Fruit fly (Drosophila melanogaster) whole organism, embryonic: ENCODE data around the gene CG15145.

ENCODE experiments used
- B-H1 ChIP-seq: fragments of 200-800 bp; sonication (Bioruptor generic); IDR thresholded peaks from 3 replicates; pipeline ENCODE4 v1.3.6; 2022; ENCODE audit warnings: missing biosample characterization, missing genetic modification characterization
- CG10267 ChIP-seq: fragments of 200-800 bp; sonication (Bioruptor generic); optimal IDR thresholded peaks from 2 replicates; lab custom pipeline; 2018; ENCODE audit warnings: missing biosample characterization, mild to moderate bottlenecking, missing genetic modification characterization, moderate library complexity
- CG10565 ChIP-seq: fragments of 200-800 bp; sonication (Bioruptor generic); optimal IDR thresholded peaks from 3 replicates; lab custom pipeline; 2016; ENCODE audit warnings: missing biosample characterization, mild to moderate bottlenecking, missing genetic modification characterization
- CG10654 ChIP-seq: fragments of 200-800 bp; sonication (Bioruptor generic); optimal IDR thresholded peaks from 2 replicates; lab custom pipeline; 2016; ENCODE audit warnings: missing biosample characterization, missing genetic modification characterization
- CG13775 ChIP-seq: fragments of 200-800 bp; sonication (Bioruptor generic); optimal IDR thresholded peaks from 3 replicates; lab custom pipeline; 2017; ENCODE audit warnings: missing biosample characterization, mild to moderate bottlenecking, missing genetic modification characterization
- CG15073 ChIP-seq: fragments of 200-800 bp; sonication (Bioruptor generic); optimal IDR thresholded peaks from 2 replicates; lab custom pipeline; 2016; ENCODE audit warnings: missing biosample characterization, missing genetic modification characterization
- CG16863 ChIP-seq: fragments of 200-800 bp; sonication (Bioruptor generic); optimal IDR thresholded peaks from 3 replicates; lab custom pipeline; 2016; ENCODE audit warnings: missing biosample characterization, missing genetic modification characterization
- CG2116 ChIP-seq: fragments of 200-800 bp; sonication (Bioruptor generic); optimal IDR thresholded peaks from 3 replicates; lab custom pipeline; 2018; ENCODE audit warnings: missing biosample characterization, mild to moderate bottlenecking, missing genetic modification characterization
- CG2202 ChIP-seq: fragments of 200-800 bp; sonication (Bioruptor generic); optimal IDR thresholded peaks from 2 replicates; lab custom pipeline; 2018; ENCODE audit warnings: missing biosample characterization, mild to moderate bottlenecking, missing genetic modification characterization
- CG31441 ChIP-seq: fragments of 200-800 bp; sonication (Bioruptor generic); IDR thresholded peaks from 2 replicates; pipeline ENCODE4 v1.3.6; 2022; ENCODE audit warnings: missing biosample characterization, missing genetic modification characterization
- CG3163 ChIP-seq: fragments of 200-800 bp; sonication (Bioruptor generic); optimal IDR thresholded peaks from 3 replicates; lab custom pipeline; 2016; ENCODE audit warnings: missing biosample characterization, missing genetic modification characterization
- CG32772 ChIP-seq: fragments of 200-800 bp; sonication (Bioruptor generic); IDR thresholded peaks from 2 replicates; pipeline ENCODE4 v1.3.6; 2022; ENCODE audit warnings: missing biosample characterization, missing genetic modification characterization
- CG33557 ChIP-seq: fragments of 200-800 bp; sonication (Bioruptor generic); optimal IDR thresholded peaks from 2 replicates; lab custom pipeline; 2019; ENCODE audit warnings: missing biosample characterization, mild to moderate bottlenecking, missing genetic modification characterization, moderate library complexity
- CG3847 ChIP-seq: fragments of 200-800 bp; sonication (Bioruptor generic); IDR thresholded peaks from 2 replicates; pipeline ENCODE4 v1.3.6; 2022; ENCODE audit warnings: missing biosample characterization, missing genetic modification characterization
- CG4617 ChIP-seq: fragments of 200-800 bp; sonication (Bioruptor generic); optimal IDR thresholded peaks from 3 replicates; lab custom pipeline; 2016; ENCODE audit warnings: missing biosample characterization, missing genetic modification characterization, borderline replicate concordance
- CG7839 ChIP-seq: fragments of 200-800 bp; sonication (Bioruptor generic); optimal IDR thresholded peaks from 3 replicates; lab custom pipeline; 2018; ENCODE audit warnings: missing biosample characterization, mild to moderate bottlenecking, missing genetic modification characterization, moderate library complexity
- CG7928 ChIP-seq: fragments of 200-800 bp; sonication (Bioruptor generic); optimal IDR thresholded peaks from 2 replicates; lab custom pipeline; 2017; ENCODE audit warnings: missing biosample characterization, mild to moderate bottlenecking, missing genetic modification characterization
- CG7987 ChIP-seq: fragments of 200-800 bp; sonication (Bioruptor generic); optimal IDR thresholded peaks from 2 replicates; lab custom pipeline; 2018; ENCODE audit warnings: missing biosample characterization, mild to moderate bottlenecking, missing genetic modification characterization, moderate library complexity
- CG8290 ChIP-seq, 3 experiments: fragments of 200-800 bp; sonication (Bioruptor generic); optimal IDR thresholded peaks; 2 replicates each; lab custom pipeline; 2016 to 2019; ENCODE audit warnings: missing biosample characterization in 3 of 3, missing genetic modification characterization in 3 of 3, mild to moderate bottlenecking in 2 of 3, moderate library complexity in 1 of 3
- CG9215 ChIP-seq: fragments of 200-800 bp; sonication (Bioruptor generic); IDR thresholded peaks from 2 replicates; pipeline ENCODE4 v1.3.6; 2022; ENCODE audit warnings: missing biosample characterization, missing genetic modification characterization
- CG9727 ChIP-seq: fragments of 200-800 bp; sonication (Bioruptor generic); optimal IDR thresholded peaks from 3 replicates; lab custom pipeline; 2017; ENCODE audit warnings: missing biosample characterization, mild to moderate bottlenecking, missing genetic modification characterization
- CG9817 ChIP-seq: fragments of 200-800 bp; sonication (Bioruptor generic); optimal IDR thresholded peaks from 2 replicates; lab custom pipeline; 2018; ENCODE audit warnings: missing biosample characterization, mild to moderate bottlenecking, missing genetic modification characterization, moderate library complexity
- Camta ChIP-seq: fragments of 200-800 bp; sonication (Bioruptor generic); optimal IDR thresholded peaks from 2 replicates; lab custom pipeline; 2016; ENCODE audit warnings: missing biosample characterization, missing genetic modification characterization
- Ets65A ChIP-seq: fragments of 200-800 bp; sonication (Bioruptor generic); peaks from one replicate; lab custom pipeline; 2016; ENCODE audit warnings: missing biosample characterization, missing genetic modification characterization
- GATAe ChIP-seq: fragments of 200-800 bp; sonication (Bioruptor generic); conservative IDR thresholded peaks from 2 replicates; pipeline ENCODE4 v1.3.6; 2022; ENCODE audit warnings: missing biosample characterization, missing genetic modification characterization
- Gsc ChIP-seq: fragments of 200-800 bp; sonication (Bioruptor generic); IDR thresholded peaks from 2 replicates; pipeline ENCODE4 v1.3.6; 2022; ENCODE audit warnings: missing biosample characterization, missing genetic modification characterization
- H15 ChIP-seq: fragments of 200-800 bp; sonication (Bioruptor generic); IDR thresholded peaks from 3 replicates; pipeline ENCODE4 v1.3.6; 2022; ENCODE audit warnings: missing biosample characterization, missing genetic modification characterization
- HLH3B ChIP-seq: fragments of 200-800 bp; sonication (Bioruptor generic); IDR thresholded peaks from 2 replicates; pipeline ENCODE4 v1.3.6; 2022; ENCODE audit warnings: missing biosample characterization, missing genetic modification characterization
- Hmr ChIP-seq: fragments of 200-800 bp; sonication (Bioruptor generic); optimal IDR thresholded peaks from 3 replicates; lab custom pipeline; 2017; ENCODE audit warnings: mild to moderate bottlenecking, missing biosample characterization, missing genetic modification reagents, missing genetic modification characterization
- Hr3 ChIP-seq: fragments of 200-800 bp; sonication (Bioruptor generic); optimal IDR thresholded peaks from 3 replicates; lab custom pipeline; 2016; ENCODE audit warnings: missing biosample characterization, missing genetic modification characterization
- NC2α ChIP-seq: fragments of 200-800 bp; sonication (Bioruptor generic); optimal IDR thresholded peaks from 2 replicates; lab custom pipeline; 2016; ENCODE audit warnings: missing biosample characterization, missing genetic modification characterization
- Nf-YB ChIP-seq: fragments of 200-800 bp; sonication (Bioruptor generic); optimal IDR thresholded peaks from 3 replicates; lab custom pipeline; 2019; ENCODE audit warnings: missing biosample characterization, mild to moderate bottlenecking, missing genetic modification characterization, moderate library complexity
- PHDP ChIP-seq: fragments of 200-800 bp; sonication (Bioruptor generic); optimal IDR thresholded peaks from 3 replicates; lab custom pipeline; 2018; ENCODE audit warnings: missing biosample characterization, mild to moderate bottlenecking, missing genetic modification characterization, moderate library complexity
- Sox100B ChIP-seq: fragments of 200-800 bp; sonication (Bioruptor generic); optimal IDR thresholded peaks from 3 replicates; lab custom pipeline; 2018; ENCODE audit warnings: missing biosample characterization, mild to moderate bottlenecking, missing genetic modification characterization
- Sry-δ ChIP-seq: fragments of 200-800 bp; sonication (Bioruptor generic); optimal IDR thresholded peaks from 2 replicates; lab custom pipeline; 2016; ENCODE audit warnings: missing biosample characterization, missing genetic modification characterization
- Usf ChIP-seq: fragments of 200-800 bp; sonication (Bioruptor generic); optimal IDR thresholded peaks from 2 replicates; lab custom pipeline; 2017; ENCODE audit warnings: missing genotype, missing biosample characterization, missing genetic modification characterization
- ci ChIP-seq: fragments of 200-800 bp; sonication (Bioruptor generic); IDR thresholded peaks from 3 replicates; pipeline ENCODE4 v1.3.6; 2022; ENCODE audit warnings: missing biosample characterization, missing genetic modification characterization
- croc ChIP-seq: fragments of 200-800 bp; sonication (Bioruptor generic); conservative IDR thresholded peaks from 3 replicates; pipeline ENCODE4 v1.3.6; 2022; ENCODE audit warnings: missing biosample characterization, missing genetic modification characterization
- dmrt99B ChIP-seq: fragments of 200-800 bp; sonication (Bioruptor generic); optimal IDR thresholded peaks from 2 replicates; lab custom pipeline; 2018; ENCODE audit warnings: missing biosample characterization, mild to moderate bottlenecking, missing genetic modification characterization, moderate library complexity
- dpn ChIP-seq, 2 experiments: fragments of 200-800 bp; sonication (Bioruptor generic); optimal IDR thresholded peaks; 3 replicates each; lab custom pipeline; 2016; ENCODE audit warnings: missing biosample characterization in 2 of 2, missing genetic modification characterization in 2 of 2
- eve ChIP-seq, 2 experiments: fragments of >200 bp; optimal IDR thresholded peaks; 2 replicates each; lab custom pipeline; 2017; ENCODE audit warnings: missing biosample characterization in 2 of 2, missing genetic modification characterization in 2 of 2
- exex ChIP-seq: fragments of 200-800 bp; sonication (Bioruptor generic); optimal IDR thresholded peaks from 4 replicates; lab custom pipeline; 2018; ENCODE audit warnings: missing biosample characterization, mild to moderate bottlenecking, missing genetic modification characterization, moderate library complexity
- grau ChIP-seq: fragments of 200-800 bp; optimal IDR thresholded peaks from 3 replicates; lab custom pipeline; 2019; ENCODE audit warnings: missing biosample characterization, mild to moderate bottlenecking, missing genetic modification characterization, moderate library complexity
- ham ChIP-seq: fragments of 200-800 bp; sonication (Bioruptor generic); IDR thresholded peaks from 2 replicates; pipeline ENCODE4 v1.3.6; 2022; ENCODE audit warnings: missing biosample characterization, missing genetic modification characterization
- her ChIP-seq: fragments of 200-800 bp; sonication (Bioruptor generic); optimal IDR thresholded peaks from 2 replicates; lab custom pipeline; 2016; ENCODE audit warnings: missing biosample characterization, missing genetic modification characterization
- inv ChIP-seq: fragments of 200-800 bp; sonication (Bioruptor generic); IDR thresholded peaks from 2 replicates; pipeline ENCODE4 v1.3.6; 2022; ENCODE audit warnings: missing biosample characterization, missing genetic modification characterization; ENCODE audit not compliant: partially characterized antibody
- lola ChIP-seq, 3 experiments: fragments of >200 bp in 2 of 3; fragments of 200-800 bp in 1 of 3; sonication (Bioruptor generic) in 1 of 3; optimal IDR thresholded peaks; 2 replicates each; lab custom pipeline; 2017 to 2019; ENCODE audit warnings: missing biosample characterization in 3 of 3, missing genetic modification characterization in 3 of 3, mild to moderate bottlenecking in 1 of 3, moderate library complexity in 1 of 3
- maf-S ChIP-seq: fragments of 200-800 bp; sonication (Bioruptor generic); optimal IDR thresholded peaks from 2 replicates; lab custom pipeline; 2016; ENCODE audit warnings: missing biosample characterization, missing genetic modification characterization
- odd ChIP-seq: fragments of 200-800 bp; sonication (Bioruptor generic); optimal IDR thresholded peaks from 2 replicates; lab custom pipeline; 2017; ENCODE audit warnings: missing biosample characterization, mild to moderate bottlenecking, missing genetic modification characterization
- seq ChIP-seq: fragments of 200-800 bp; sonication (Bioruptor generic); IDR thresholded peaks from 2 replicates; pipeline ENCODE4 v1.3.6; 2022; ENCODE audit warnings: missing biosample characterization, missing genetic modification characterization

CG15145 gene

DNA sequence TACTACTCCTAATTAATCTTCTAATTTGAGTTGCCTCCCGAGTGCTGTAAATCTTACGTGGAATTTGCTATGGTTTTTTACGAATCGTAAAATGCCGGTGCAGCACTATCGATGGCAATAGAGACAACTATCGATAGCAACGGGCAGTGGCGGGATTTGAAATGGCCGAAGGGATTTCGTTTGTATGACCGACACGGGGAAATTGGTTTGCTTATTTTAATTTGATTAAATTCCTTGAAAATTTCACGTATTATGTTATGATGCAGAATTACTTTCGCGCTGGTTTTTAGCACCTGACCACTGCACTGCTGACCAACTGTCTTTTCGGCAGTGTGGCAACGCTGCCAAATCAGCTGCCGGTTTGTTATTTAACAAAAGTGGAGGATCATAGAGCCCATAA is 47.9 kb downstream of the CG15145 start, which contains the start of the genes GCS2beta and CG5131 (continued):
- peak; percentile 92 for TF ChIP-seq CG13775 (GFP tag; lab: Kevin White, UChicago)
- peak; percentile 100 for TF ChIP-seq Ets65A
- peak; percentile 77 for TF ChIP-seq Sox100B
- TF ChIP-seq CG2202 (tag; lab: Kevin White, UChicago): peak; percentile 64
- peak; percentile 86 for TF ChIP-seq B-H1 (GFP tag; lab: Robert Waterston, UW)
- TF ChIP-seq ham (GFP tag; lab: Robert Waterston, UW): peak; percentile 87
- peak; percentile 72 for TF ChIP-seq CG8290 (GFP tag; optimal IDR thresholded peaks at IDR 0.05; lab: Kevin White, UChicago)
- peak; percentile 35 to 97 for TF ChIP-seq CG8290 (tag; optimal IDR thresholded peaks at IDR 0.05; lab: Kevin White, UChicago)
- TF ChIP-seq CG15073 (GFP tag; lab: Kevin White, UChicago): peak; percentile 63
- TF ChIP-seq CG2116 (GFP tag; lab: Kevin White, UChicago): peak; percentile 90
- TF ChIP-seq her (GFP tag; lab: Kevin White, UChicago): peak; percentile 92
- TF ChIP-seq Nf-YB (GFP tag; lab: Kevin White, UChicago): peak; percentile 61
- peak in 1 of 3 experiments; percentile 84 for TF ChIP-seq lola (GFP tag; optimal IDR thresholded peaks at IDR 0.05; lab: Kevin White, UChicago)
- TF ChIP-seq Gsc (GFP tag; lab: Robert Waterston, UW): peak; percentile 84
- peak; percentile 84 for TF ChIP-seq dmrt99B
- TF ChIP-seq CG32772 (GFP tag; lab: Robert Waterston, UW): peak; percentile 95
- peak; percentile 98 for TF ChIP-seq CG4617 (GFP tag; lab: Kevin White, UChicago)
- TF ChIP-seq CG9727 (GFP tag; lab: Kevin White, UChicago): peak; percentile 91
- peak; percentile 89 for TF ChIP-seq CG7839 (tag; lab: Kevin White, UChicago)
- TF ChIP-seq CG3847: peak; percentile 96
- TF ChIP-seq CG10267: peak; percentile 76
- TF ChIP-seq ci (GFP tag; lab: Robert Waterston, UW): peak; percentile 95
- peak; percentile 88 for TF ChIP-seq NC2α (GFP tag; lab: Kevin White, UChicago)
- TF ChIP-seq exex (tag; lab: Kevin White, UChicago): peak; percentile 54
- peak; percentile 82 for TF ChIP-seq croc (GFP tag; lab: Robert Waterston, UW)
- peak; percentile 92 for TF ChIP-seq PHDP (tag; lab: Kevin White, UChicago)
- peak; percentile 93 for TF ChIP-seq Hmr (GFP tag; lab: Kevin White, UChicago)
- TF ChIP-seq HLH3B: peak; percentile 91
- peak; percentile 96 for TF ChIP-seq CG9817
- peak; percentile 92 for TF ChIP-seq H15
- TF ChIP-seq CG3163 (GFP tag; lab: Kevin White, UChicago): peak; percentile 84
- TF ChIP-seq GATAe (GFP tag; lab: Robert Waterston, UW): peak; percentile 84
- peak; percentile 91 for TF ChIP-seq seq (GFP tag; lab: Robert Waterston, UW)
- TF ChIP-seq CG31441 (GFP tag; lab: Robert Waterston, UW): peak; percentile 81
- peak; percentile 52 for TF ChIP-seq CG33557 (GFP tag; lab: Kevin White, UChicago)
- TF ChIP-seq CG7987: peak; percentile 84
- TF ChIP-seq Sry-δ (GFP tag; lab: Kevin White, UChicago): peak; percentile 96
- peak; percentile 92 for TF ChIP-seq grau
- TF ChIP-seq CG9215 (GFP tag; lab: Robert Waterston, UW): peak; percentile 94
- TF ChIP-seq Usf: peak; percentile 81
- peak; percentile 61 for TF ChIP-seq CG10565
- TF ChIP-seq dpn (GFP tag; optimal IDR thresholded peaks at IDR 0.05; lab: Kevin White, UChicago): peak; percentile 97
- TF ChIP-seq eve (GFP tag; optimal IDR thresholded peaks at IDR 0.05; lab: Kevin White, UChicago): no peak
- TF ChIP-seq inv (GFP tag; lab: Robert Waterston, UW): peak; percentile 88
- TF ChIP-seq Camta (GFP tag; lab: Kevin White, UChicago): peak; percentile 93
- peak; percentile 70 for TF ChIP-seq CG7928 (GFP tag; lab: Kevin White, UChicago)
- peak; percentile 95 for TF ChIP-seq maf-S
- TF ChIP-seq CG10654 (GFP tag; lab: Kevin White, UChicago): peak; percentile 93
- peak; percentile 63 for TF ChIP-seq odd
- peak; percentile 94 for TF ChIP-seq Hr3 (GFP tag; lab: Kevin White, UChicago)
- TF ChIP-seq CG16863 (GFP tag; lab: Kevin White, UChicago): peak; percentile 95
